Fruit fly (Drosophila melanogaster) whole organism, adult: ENCODE data around the gene CG43740.

Source experiments
- CG12768 ChIP-seq: fragments of 200-800 bp; sonication (Bioruptor generic); optimal IDR thresholded peaks from 2 replicates; lab custom pipeline; 2017; ENCODE audit warnings: missing biosample characterization, missing genetic modification characterization, mild to moderate bottlenecking, moderate library complexity, missing genetic modification reagents
- CG1620 ChIP-seq: fragments of 200-800 bp; sonication (Bioruptor generic); optimal IDR thresholded peaks from 2 replicates; lab custom pipeline; 2016; ENCODE audit warnings: missing biosample characterization, missing genetic modification characterization
- CG7101 ChIP-seq: fragments of 200-800 bp; sonication (Bioruptor generic); optimal IDR thresholded peaks from 2 replicates; lab custom pipeline; 2018; ENCODE audit warnings: missing biosample characterization, mild to moderate bottlenecking, missing genetic modification characterization, moderate library complexity
- Clk ChIP-seq: fragments of 200-800 bp; sonication (Bioruptor generic); optimal IDR thresholded peaks from 2 replicates; lab custom pipeline; 2017; ENCODE audit warnings: missing biosample characterization, missing genetic modification characterization
- Crg-1 ChIP-seq: fragments of 200-800 bp; sonication (Bioruptor generic); optimal IDR thresholded peaks from 2 replicates; lab custom pipeline; 2016; ENCODE audit warnings: missing biosample characterization, missing genetic modification characterization
- Mnt ChIP-seq: fragments of 200-800 bp; sonication (Bioruptor generic); optimal IDR thresholded peaks from 2 replicates; lab custom pipeline; 2016; ENCODE audit warnings: missing biosample characterization, mild to moderate bottlenecking, missing genetic modification characterization
- bab1 ChIP-seq: fragments of 200-800 bp; sonication (Bioruptor generic); optimal IDR thresholded peaks from 3 replicates; lab custom pipeline; 2019; ENCODE audit warnings: missing biosample characterization, mild to moderate bottlenecking, missing genetic modification characterization, moderate library complexity
- cic ChIP-seq: fragments of 200-800 bp; sonication (Bioruptor generic); optimal IDR thresholded peaks from 2 replicates; lab custom pipeline; 2017; ENCODE audit warnings: missing biosample characterization, mild to moderate bottlenecking, missing genetic modification characterization, moderate library complexity
- cnc ChIP-seq, 2 experiments: fragments of >200 bp; optimal IDR thresholded peaks; 2 replicates each; lab custom pipeline; 2017
- kay ChIP-seq: fragments of 200-800 bp; sonication (Bioruptor generic); peaks from one replicate; lab custom pipeline; 2016; ENCODE audit warnings: missing biosample characterization, missing genetic modification characterization, borderline replicate concordance
- ovo ChIP-seq: fragments of 200-800 bp; sonication (Bioruptor generic); optimal IDR thresholded peaks from 2 replicates; lab custom pipeline; 2016; ENCODE audit warnings: missing biosample characterization, missing genetic modification characterization
- toe ChIP-seq: fragments of 200-800 bp; sonication (Bioruptor generic); optimal IDR thresholded peaks from 2 replicates; lab custom pipeline; 2016; ENCODE audit warnings: missing biosample characterization, missing genetic modification characterization

- no peak for TF ChIP-seq cnc (optimal IDR thresholded peaks at IDR 0.05; lab: Kevin White, UChicago)
- no peak for TF ChIP-seq Clk (GFP tag; lab: Kevin White, UChicago)
- no peak for TF ChIP-seq toe (GFP tag; lab: Kevin White, UChicago)
- no peak for TF ChIP-seq bab1 (GFP tag; lab: Kevin White, UChicago)
- no peak for TF ChIP-seq kay (GFP tag; lab: Kevin White, UChicago)
- no peak for TF ChIP-seq Mnt (GFP tag; lab: Kevin White, UChicago)
- no peak for TF ChIP-seq ovo
- TF ChIP-seq CG1620 (GFP tag; lab: Kevin White, UChicago) = no peak
- no peak for TF ChIP-seq Crg-1 (GFP tag; lab: Kevin White, UChicago)
- TF ChIP-seq cic = no peak
- no peak for TF ChIP-seq CG12768 (GFP tag; lab: Kevin White, UChicago)
- no peak for TF ChIP-seq CG7101 (tag; lab: Kevin White, UChicago)
Measured at dm6 chrX:10340492-10340891, 7.0 kb downstream of the CG43740 start.
